Worm (Caenorhabditis elegans) whole organism, L1 larva: Measurements from ENCODE around the gene fut-1.
A peak's percentile ranks its signal among the peaks of the same experiment; 100 is the strongest.

Experiments used
- C04F5.9 ChIP-seq: sonication (generic microtip); optimal IDR thresholded peaks from 2 replicates; lab custom pipeline; 2016; ENCODE audit warnings: missing genetic modification characterization, missing compliant biosample characterization
- F16B12.6 ChIP-seq: fragments of 150-350 bp; optimal IDR thresholded peaks from 2 replicates; lab custom pipeline; 2014; ENCODE audit warnings: missing biosample characterization, missing genetic modification characterization
- Y116A8C.19 ChIP-seq: sonication (generic microtip); optimal IDR thresholded peaks from 2 replicates; lab custom pipeline; 2016; ENCODE audit warnings: missing compliant biosample characterization, missing genetic modification characterization, borderline replicate concordance
- alr-1 ChIP-seq: fragments of 200-800 bp; sonication (Bioruptor generic); optimal IDR thresholded peaks from 2 replicates; lab custom pipeline; 2018; ENCODE audit warnings: borderline replicate concordance, mild to moderate bottlenecking, missing genetic modification characterization, missing compliant biosample characterization
- aly-2 ChIP-seq: fragments of 150-350 bp; optimal IDR thresholded peaks from 2 replicates; lab custom pipeline; 2014; ENCODE audit warnings: missing biosample characterization, missing genetic modification characterization
- ama-1 ChIP-seq: fragments of 150-350 bp; optimal IDR thresholded peaks from 2 replicates; lab custom pipeline; 2014
- blmp-1 ChIP-seq: fragments of 150-350 bp; optimal IDR thresholded peaks from 2 replicates; lab custom pipeline; 2014; ENCODE audit warnings: missing biosample characterization, missing genetic modification characterization
- ceh-63 ChIP-seq: fragments of 200-800 bp; sonication (Bioruptor generic); optimal IDR thresholded peaks from 2 replicates; lab custom pipeline; 2018; ENCODE audit warnings: mild to moderate bottlenecking, missing genetic modification characterization, missing compliant biosample characterization
- ceh-82 ChIP-seq, 3 experiments: fragments of 150-350 bp in 1 of 3; sonication (generic microtip) in 2 of 3; optimal IDR thresholded peaks; 2 replicates each; lab custom pipeline; 2014 to 2017; ENCODE audit warnings: missing biosample characterization in 3 of 3, missing genetic modification characterization in 3 of 3
- ceh-88 ChIP-seq: fragments of 200-800 bp; sonication (Bioruptor generic); IDR thresholded peaks from 2 replicates; pipeline ENCODE4 v1.3.6; 2022; ENCODE audit warnings: missing genetic modification characterization, missing compliant biosample characterization
- ces-1 ChIP-seq: fragments of 150-350 bp; optimal IDR thresholded peaks from 2 replicates; lab custom pipeline; 2014; ENCODE audit warnings: missing biosample characterization, missing genetic modification reagents, missing genetic modification characterization
- egl-27 ChIP-seq, 2 experiments: fragments of 150-350 bp in 1 of 2; sonication (generic microtip); optimal IDR thresholded peaks; 3 replicates each; lab custom pipeline; 2017 to 2018; ENCODE audit warnings: missing biosample characterization in 2 of 2, missing genetic modification characterization in 2 of 2, missing genetic modification reagents in 2 of 2
- elt-2 ChIP-seq: sonication (generic microtip); optimal IDR thresholded peaks from 2 replicates; lab custom pipeline; 2016; ENCODE audit warnings: missing genetic modification characterization, mild to moderate bottlenecking, inconsistent platforms, missing compliant biosample characterization, missing genetic modification reagents
- fkh-10 ChIP-seq: sonication (generic microtip); optimal IDR thresholded peaks from 2 replicates; lab custom pipeline; 2017; ENCODE audit warnings: missing biosample characterization, missing genetic modification reagents, missing genetic modification characterization
- fkh-4 ChIP-seq: sonication (generic microtip); optimal IDR thresholded peaks from 2 replicates; lab custom pipeline; 2016; ENCODE audit warnings: missing compliant biosample characterization, missing genetic modification characterization, borderline replicate concordance
- hlh-17 ChIP-seq: fragments of 200-800 bp; sonication (Bioruptor generic); optimal IDR thresholded peaks from 2 replicates; lab custom pipeline; 2018; ENCODE audit warnings: missing genetic modification characterization, mild to moderate bottlenecking, missing compliant biosample characterization, moderate library complexity, borderline replicate concordance
- hlh-4 ChIP-seq: sonication (generic microtip); optimal IDR thresholded peaks from 2 replicates; lab custom pipeline; 2016; ENCODE audit warnings: mild to moderate bottlenecking, missing genetic modification characterization, missing compliant biosample characterization
- irx-1 ChIP-seq: sonication (generic microtip); optimal IDR thresholded peaks from 2 replicates; lab custom pipeline; 2016; ENCODE audit warnings: missing genetic modification characterization, missing compliant biosample characterization
- isw-1 ChIP-seq: fragments of 200-800 bp; sonication (Bioruptor generic); IDR thresholded peaks from 2 replicates; pipeline ENCODE4 v1.3.6; 2022; ENCODE audit warnings: missing genetic modification characterization, missing compliant biosample characterization
- jun-1 ChIP-seq: fragments of 150-350 bp; optimal IDR thresholded peaks from 2 replicates; lab custom pipeline; 2014; ENCODE audit warnings: missing biosample characterization, missing genetic modification reagents, missing genetic modification characterization
- lin-14 ChIP-seq: fragments of 200-800 bp; sonication (Bioruptor generic); optimal IDR thresholded peaks from 2 replicates; lab custom pipeline; 2018; ENCODE audit warnings: mild to moderate bottlenecking, missing genetic modification characterization, moderate library complexity, missing compliant biosample characterization
- lsy-2 ChIP-seq, 2 experiments: fragments of 150-350 bp; optimal IDR thresholded peaks; 2 replicates each; lab custom pipeline; 2014; ENCODE audit warnings: missing biosample characterization in 2 of 2, missing genetic modification characterization in 2 of 2
- mab-9 ChIP-seq: fragments of 200-800 bp; sonication (Bioruptor generic); IDR thresholded peaks from 2 replicates; pipeline ENCODE4 v1.3.6; 2022; ENCODE audit warnings: missing genetic modification reagents, missing genetic modification characterization, missing compliant biosample characterization
- mdl-1 ChIP-seq, 2 experiments: fragments of 150-350 bp; optimal IDR thresholded peaks; 2 replicates each; lab custom pipeline; 2014 to 2017; ENCODE audit warnings: missing biosample characterization in 2 of 2, missing genetic modification characterization in 2 of 2, inconsistent platforms in 1 of 2
- mef-2 ChIP-seq: fragments of 150-350 bp; optimal IDR thresholded peaks from 2 replicates; lab custom pipeline; 2014; ENCODE audit warnings: missing biosample characterization, missing genetic modification characterization
- nhr-11 ChIP-seq: fragments of 150-350 bp; optimal IDR thresholded peaks from 2 replicates; lab custom pipeline; 2014; ENCODE audit warnings: missing biosample characterization, missing genetic modification characterization
- nhr-12 ChIP-seq: sonication (generic microtip); optimal IDR thresholded peaks from 2 replicates; lab custom pipeline; 2017; ENCODE audit warnings: missing biosample characterization, missing genetic modification characterization
- nhr-237 ChIP-seq: fragments of 150-350 bp; optimal IDR thresholded peaks from 2 replicates; lab custom pipeline; 2014; ENCODE audit warnings: missing biosample characterization, missing genetic modification characterization
- nhr-47 ChIP-seq: sonication (generic microtip); optimal IDR thresholded peaks from 2 replicates; lab custom pipeline; 2016; ENCODE audit warnings: mild to moderate bottlenecking, missing genetic modification characterization, moderate library complexity, missing compliant biosample characterization
- nhr-71 ChIP-seq: sonication (generic microtip); optimal IDR thresholded peaks from 2 replicates; lab custom pipeline; 2016; ENCODE audit warnings: mild to moderate bottlenecking, missing genetic modification characterization, moderate library complexity, missing compliant biosample characterization
- nhr-76 ChIP-seq: sonication (generic microtip); optimal IDR thresholded peaks from 2 replicates; lab custom pipeline; 2017; ENCODE audit warnings: missing biosample characterization, missing genetic modification characterization
- nhr-77 ChIP-seq: fragments of 150-350 bp; optimal IDR thresholded peaks from 2 replicates; lab custom pipeline; 2014; ENCODE audit warnings: missing biosample characterization, missing genetic modification characterization
- nhr-84 ChIP-seq: sonication (generic microtip); optimal IDR thresholded peaks from 2 replicates; lab custom pipeline; 2017; ENCODE audit warnings: missing biosample characterization, missing genetic modification characterization
- nhr-85 ChIP-seq: sonication (generic microtip); peaks from one replicate; lab custom pipeline; 2016; ENCODE audit warnings: missing genetic modification characterization, inconsistent platforms, missing compliant biosample characterization
- pag-3 ChIP-seq: sonication (generic microtip); optimal IDR thresholded peaks from 2 replicates; lab custom pipeline; 2017; ENCODE audit warnings: missing genetic modification characterization, mild to moderate bottlenecking, missing compliant biosample characterization, antibody characterized with exemption, borderline replicate concordance; ENCODE audit not compliant: insufficient read depth
- pax-3 ChIP-seq: fragments of 200-800 bp; sonication (Bioruptor generic); optimal IDR thresholded peaks from 2 replicates; lab custom pipeline; 2018; ENCODE audit warnings: mild to moderate bottlenecking, missing genetic modification characterization, moderate library complexity, missing compliant biosample characterization
- pqm-1 ChIP-seq: sonication (generic microtip); optimal IDR thresholded peaks from 3 replicates; lab custom pipeline; 2017; ENCODE audit warnings: missing biosample characterization, missing genetic modification characterization
- rnt-1 ChIP-seq: sonication (generic microtip); optimal IDR thresholded peaks from 2 replicates; lab custom pipeline; 2016; ENCODE audit warnings: mild to moderate bottlenecking, missing genetic modification characterization, moderate library complexity, missing compliant biosample characterization
- snpc-4 ChIP-seq: fragments of 150-350 bp; optimal IDR thresholded peaks from 2 replicates; lab custom pipeline; 2014; ENCODE audit warnings: missing biosample characterization, missing genetic modification characterization
- sox-4 ChIP-seq: sonication (generic microtip); optimal IDR thresholded peaks from 2 replicates; lab custom pipeline; 2016; ENCODE audit warnings: missing genetic modification characterization, missing compliant biosample characterization
- sptf-1 ChIP-seq: fragments of 150-350 bp; optimal IDR thresholded peaks from 2 replicates; lab custom pipeline; 2014; ENCODE audit warnings: missing biosample characterization, missing genetic modification characterization
- sup-37 ChIP-seq: fragments of 200-800 bp; sonication (Bioruptor generic); optimal IDR thresholded peaks from 2 replicates; lab custom pipeline; 2018; ENCODE audit warnings: mild to moderate bottlenecking, missing genetic modification characterization, missing compliant biosample characterization
- swsn-7 ChIP-seq: sonication (generic microtip); optimal IDR thresholded peaks from 2 replicates; lab custom pipeline; 2016; ENCODE audit warnings: missing genetic modification characterization, missing compliant biosample characterization
- tbx-2 ChIP-seq: sonication (generic microtip); optimal IDR thresholded peaks from 2 replicates; lab custom pipeline; 2016; ENCODE audit warnings: missing genetic modification characterization, missing compliant biosample characterization
- tlp-1 ChIP-seq: fragments of 150-350 bp; optimal IDR thresholded peaks from 2 replicates; lab custom pipeline; 2014; ENCODE audit warnings: missing biosample characterization, missing genetic modification characterization
- unc-130 ChIP-seq: fragments of 150-350 bp; optimal IDR thresholded peaks from 2 replicates; lab custom pipeline; 2017; ENCODE audit warnings: missing biosample characterization, missing genetic modification characterization, inconsistent platforms
- unc-30 ChIP-seq: sonication (generic microtip); optimal IDR thresholded peaks from 2 replicates; lab custom pipeline; 2017; ENCODE audit warnings: missing biosample characterization, missing genetic modification characterization
- unc-62 ChIP-seq: fragments of 150-350 bp; optimal IDR thresholded peaks from 2 replicates; lab custom pipeline; 2014; ENCODE audit warnings: missing biosample characterization, missing genetic modification reagents, missing genetic modification characterization
- unc-98 ChIP-seq: fragments of 200-800 bp; sonication (Bioruptor generic); IDR thresholded peaks from 2 replicates; pipeline ENCODE4 v1.3.6; 2022; ENCODE audit warnings: missing genetic modification characterization, missing compliant biosample characterization
- zag-1 ChIP-seq: fragments of 150-350 bp; optimal IDR thresholded peaks from 2 replicates; lab custom pipeline; 2014; ENCODE audit warnings: missing biosample characterization, missing genetic modification characterization
- ztf-11 ChIP-seq, 2 experiments: sonication (generic microtip); optimal IDR thresholded peaks; 2 replicates each; lab custom pipeline; 2016 to 2017; ENCODE audit warnings: missing genetic modification characterization in 2 of 2, missing biosample characterization in 1 of 2, missing compliant biosample characterization in 1 of 2
- ztf-4 ChIP-seq: fragments of 150-350 bp; optimal IDR thresholded peaks from 2 replicates; lab custom pipeline; 2014; ENCODE audit warnings: missing biosample characterization, missing genetic modification characterization

fut-1 gene

ce11 chrII:8788752-8789151, 29.4 kb upstream of the fut-1 start:
- TF ChIP-seq nhr-85 = peak; percentile 64
- no peak for TF ChIP-seq ces-1 (GFP tag; lab: Kevin White, UChicago)

ce11 chrII:8787376-8787775, 28.0 kb upstream of the fut-1 start:
- no peak for TF ChIP-seq sptf-1
- TF ChIP-seq ztf-11 (tag; optimal IDR thresholded peaks at IDR 0.05; lab: Kevin White, UChicago) = peak in 1 of 2 experiments; percentile 88
- TF ChIP-seq nhr-47 = peak; percentile 97
- TF ChIP-seq hlh-17 (GFP tag; lab: Kevin White, UChicago) = no peak
- no peak for TF ChIP-seq nhr-12
- TF ChIP-seq pax-3 (tag; lab: Kevin White, UChicago) = peak; percentile 93
- TF ChIP-seq swsn-7 (tag; lab: Kevin White, UChicago) = peak; percentile 98
- TF ChIP-seq hlh-4 (tag; lab: Kevin White, UChicago) = no peak
- TF ChIP-seq F16B12.6 (tag; lab: Kevin White, UChicago) = peak; percentile 61
- peak; percentile 85 for TF ChIP-seq sox-4
- peak; percentile 94 for TF ChIP-seq irx-1 (tag; lab: Kevin White, UChicago)
- peak; percentile 98 for TF ChIP-seq tbx-2 (tag; lab: Kevin White, UChicago)
- no peak for TF ChIP-seq unc-62 (GFP tag; lab: Kevin White, UChicago)
- TF ChIP-seq aly-2 (tag; lab: Kevin White, UChicago) = peak; percentile 74
- TF ChIP-seq ceh-88 (GFP tag; lab: Robert Waterston, UW) = peak; percentile 92
- TF ChIP-seq zag-1 (tag; lab: Kevin White, UChicago) = peak; percentile 5
- no peak for TF ChIP-seq egl-27 (tag; optimal IDR thresholded peaks at IDR 0.05; lab: Kevin White, UChicago)
- TF ChIP-seq snpc-4 (tag; lab: Kevin White, UChicago) = peak; percentile 68
- peak; percentile 66 for TF ChIP-seq mef-2 (tag; lab: Kevin White, UChicago)
- peak; percentile 75 for TF ChIP-seq fkh-10 (GFP tag; lab: Kevin White, UChicago)
- no peak for TF ChIP-seq unc-30 (tag; lab: Kevin White, UChicago)
- peak; percentile 99 for TF ChIP-seq nhr-71 (tag; lab: Kevin White, UChicago)
- no peak for TF ChIP-seq tlp-1 (tag; lab: Kevin White, UChicago)
- no peak for TF ChIP-seq nhr-84
- TF ChIP-seq mab-9 (GFP tag; lab: Robert Waterston, UW) = peak; percentile 91
- TF ChIP-seq unc-130 (tag; lab: Kevin White, UChicago) = peak; percentile 98
- peak; percentile 75 to 89 (median 82) for TF ChIP-seq ceh-82 (tag; optimal IDR thresholded peaks at IDR 0.05; lab: Kevin White, UChicago)
- peak; percentile 92 for TF ChIP-seq isw-1 (GFP tag; lab: Robert Waterston, UW)
- no peak for TF ChIP-seq nhr-76 (tag; lab: Kevin White, UChicago)
- TF ChIP-seq fkh-4 = peak; percentile 82
- peak; percentile 98 for TF ChIP-seq lin-14 (GFP tag; lab: Kevin White, UChicago)
- TF ChIP-seq jun-1 (tag; lab: Kevin White, UChicago) = peak; percentile 96
- peak; percentile 82 for TF ChIP-seq elt-2 (tag; lab: Kevin White, UChicago)
- peak in 1 of 2 experiments; percentile 94 for TF ChIP-seq mdl-1 (tag; optimal IDR thresholded peaks at IDR 0.05; lab: Kevin White, UChicago)
- peak; percentile 96 for TF ChIP-seq ama-1 (lab: Kevin White, UChicago)
- TF ChIP-seq pag-3 = no peak
- peak; percentile 89 for TF ChIP-seq nhr-237
- TF ChIP-seq sup-37 (GFP tag; lab: Kevin White, UChicago) = peak; percentile 79
- no peak for TF ChIP-seq pqm-1 (tag; lab: Kevin White, UChicago)
- TF ChIP-seq C04F5.9 (tag; lab: Kevin White, UChicago) = peak; percentile 78
- no peak for TF ChIP-seq alr-1 (tag; lab: Kevin White, UChicago)
- no peak for TF ChIP-seq unc-98 (GFP tag; lab: Robert Waterston, UW)
- TF ChIP-seq Y116A8C.19 (tag; lab: Kevin White, UChicago) = peak; percentile 33
- peak; percentile 97 for TF ChIP-seq ztf-4 (tag; lab: Kevin White, UChicago)
- TF ChIP-seq nhr-11 (tag; lab: Kevin White, UChicago) = peak; percentile 94
- peak; percentile 18 for TF ChIP-seq ceh-63 (GFP tag; lab: Kevin White, UChicago)
- TF ChIP-seq nhr-77 (tag; lab: Kevin White, UChicago) = peak; percentile 83
- TF ChIP-seq rnt-1 (tag; lab: Kevin White, UChicago) = peak; percentile 94
- TF ChIP-seq blmp-1 (tag; lab: Kevin White, UChicago) = peak; percentile 86
- peak; percentile 93 to 94 for TF ChIP-seq lsy-2 (tag; optimal IDR thresholded peaks at IDR 0.05; lab: Kevin White, UChicago)
